Worm (Caenorhabditis elegans) whole organism, dauer: ENCODE data around the gene tsp-8.

ENCODE experiments used
- unc-62 ChIP-seq: sonication (generic microtip); optimal IDR thresholded peaks from 2 replicates; lab custom pipeline; 2017; ENCODE audit warnings: missing biosample characterization, missing genetic modification reagents, missing genetic modification characterization

Gene tsp-8

DNA sequence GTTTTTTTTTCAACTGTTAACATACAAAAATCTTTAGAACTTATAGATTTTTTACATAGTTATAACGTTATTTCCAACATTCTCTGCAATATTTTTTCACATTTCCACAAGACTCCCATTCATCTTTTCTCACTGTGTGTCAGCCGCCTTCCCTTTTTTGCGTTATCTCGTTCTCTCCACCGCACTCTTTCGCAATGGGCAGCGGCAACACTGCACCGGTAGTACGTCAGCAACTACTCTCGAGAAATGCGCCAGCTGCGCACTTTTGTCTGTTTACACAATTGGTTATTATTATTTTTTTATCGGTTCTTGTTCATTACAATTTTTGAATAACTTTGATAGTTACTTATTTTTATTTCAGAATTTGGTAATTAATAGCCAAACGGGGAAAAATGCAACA is 17.6 kb upstream of the tsp-8 start, which contains the start of gene C05G5.2:
Gene C05G5.2, plus strand, starts transcription at position 356 of the 400 bp plus-strand sequence.
- TF ChIP-seq unc-62 (GFP tag; lab: Kevin White, UChicago) = no peak

DNA sequence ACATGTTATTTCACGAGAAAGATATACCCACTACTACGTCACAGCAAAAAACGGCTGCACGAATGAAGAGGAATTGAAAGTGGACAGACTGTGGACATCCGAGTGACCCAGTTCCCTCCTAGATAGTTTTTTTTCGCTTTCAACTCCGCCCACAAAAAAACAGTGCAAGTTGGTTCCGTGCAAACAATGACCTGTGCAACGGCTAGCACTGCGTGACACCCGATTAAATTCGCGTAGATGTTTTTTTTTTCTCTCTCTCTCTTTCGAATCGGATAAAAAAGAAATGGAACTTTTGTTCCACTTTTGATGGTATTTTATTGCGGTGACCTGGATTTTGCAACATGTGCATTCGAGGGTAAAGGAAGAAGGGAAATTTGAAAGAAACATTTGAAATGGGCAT is 15.9 kb upstream of the tsp-8 start:
- no peak for TF ChIP-seq unc-62 (GFP tag; lab: Kevin White, UChicago)

DNA sequence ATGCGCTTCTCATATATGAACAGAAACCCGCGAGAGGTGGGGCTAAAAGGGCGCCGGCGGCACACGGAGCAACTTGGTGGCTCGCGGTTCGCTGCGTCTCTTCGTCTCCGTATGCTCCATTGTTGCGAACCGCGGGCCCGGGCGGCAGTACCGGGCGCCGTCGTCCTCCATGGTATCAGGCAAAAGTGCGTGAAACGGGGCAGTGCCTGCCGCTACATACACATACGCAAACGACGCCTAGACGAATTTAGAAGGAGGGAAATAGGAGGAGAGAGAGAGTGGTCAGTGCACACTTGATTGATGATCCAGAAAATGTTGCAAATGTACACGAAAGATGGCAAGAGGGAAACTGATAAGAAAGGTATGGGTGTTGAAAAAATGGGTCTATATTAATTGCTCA is 15.2 kb upstream of the tsp-8 start:
- TF ChIP-seq unc-62 (GFP tag; lab: Kevin White, UChicago) = no peak

DNA sequence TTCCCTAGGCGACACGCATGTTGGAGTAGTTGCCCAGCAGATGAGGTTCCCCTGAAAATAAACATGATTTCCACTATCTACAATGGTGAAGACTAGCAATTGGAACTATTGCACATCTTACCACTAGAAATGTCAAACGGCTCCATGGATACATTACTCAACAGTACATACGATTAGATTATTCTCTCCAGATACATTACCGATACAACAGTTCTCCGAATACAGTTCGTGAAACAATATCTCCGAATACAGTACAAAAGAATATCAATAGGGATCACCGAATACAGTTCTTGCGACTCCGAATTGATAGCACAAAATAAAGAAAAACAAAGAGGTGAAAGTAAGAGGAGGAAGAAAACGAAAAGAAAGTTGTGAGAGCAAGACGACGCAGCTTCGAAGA is 14.5 kb upstream of the tsp-8 start, which contains the start of gene C05G5.7:
Gene C05G5.7, minus strand, starts transcription at position 1 of the 400 bp plus-strand sequence.
- TF ChIP-seq unc-62 (GFP tag; lab: Kevin White, UChicago) = no peak

DNA sequence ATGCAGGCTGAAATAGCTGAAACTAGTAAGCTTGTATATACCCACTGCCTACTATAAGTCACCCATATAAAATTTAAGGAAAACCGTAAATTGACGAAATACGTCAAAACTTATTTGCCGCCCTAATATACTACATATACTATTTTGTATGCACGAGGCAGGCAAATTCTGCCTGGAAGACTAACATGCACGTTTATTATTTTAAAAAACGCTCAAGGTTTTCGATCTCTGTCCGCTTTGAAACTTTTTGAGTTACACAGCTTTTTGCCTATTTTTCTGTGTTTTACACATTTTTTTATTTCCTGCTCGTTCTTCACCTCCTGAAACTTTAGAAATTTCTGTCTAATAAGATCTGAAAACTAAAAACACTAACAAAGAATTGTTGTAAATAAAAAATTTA is 13.9 kb upstream of the tsp-8 start:
- TF ChIP-seq unc-62 (GFP tag; lab: Kevin White, UChicago) = no peak

DNA sequence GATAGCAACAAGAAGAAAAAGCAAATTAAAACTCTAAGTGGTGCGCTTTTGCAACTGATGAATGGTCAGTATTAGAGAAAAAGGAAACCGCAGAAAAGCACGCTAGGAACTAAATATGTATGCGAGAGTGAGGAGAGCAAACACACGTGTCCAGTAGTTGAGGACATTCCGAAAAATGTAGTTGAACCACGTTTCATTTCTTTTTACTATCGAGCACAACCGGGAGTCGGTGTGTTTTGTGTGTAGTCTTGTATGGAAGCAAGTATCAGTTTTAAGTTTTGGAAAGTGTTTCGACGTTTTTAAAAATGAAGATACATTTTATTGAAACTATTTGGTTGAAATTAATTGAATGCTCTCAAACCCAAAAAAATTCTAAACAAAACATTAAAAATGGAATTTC is 10.7 kb upstream of the tsp-8 start, which contains the start of gene C05G5.1:
Gene C05G5.1, minus strand, starts transcription at position 101 of the 400 bp plus-strand sequence.
- no peak for TF ChIP-seq unc-62 (GFP tag; lab: Kevin White, UChicago)

DNA sequence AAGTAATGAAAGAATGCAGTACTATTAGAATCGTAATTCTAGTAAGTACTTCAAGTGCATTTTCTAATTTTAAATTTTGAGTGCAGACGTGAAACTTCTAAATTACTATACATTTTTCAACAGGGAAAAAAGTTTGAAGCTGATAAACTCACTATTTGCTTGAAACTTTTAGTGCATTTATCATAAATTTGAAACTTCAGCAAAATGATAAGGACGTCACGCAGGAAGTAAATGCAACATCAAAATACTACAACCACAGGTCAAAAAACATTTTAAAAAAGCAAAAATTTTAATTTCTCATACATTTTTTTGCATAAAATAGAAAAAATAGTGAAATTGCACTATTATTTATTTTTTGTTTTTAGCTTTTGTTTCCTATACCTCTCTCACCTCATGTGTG is 10.2 kb upstream of the tsp-8 start:
- TF ChIP-seq unc-62 (GFP tag; lab: Kevin White, UChicago) = no peak

DNA sequence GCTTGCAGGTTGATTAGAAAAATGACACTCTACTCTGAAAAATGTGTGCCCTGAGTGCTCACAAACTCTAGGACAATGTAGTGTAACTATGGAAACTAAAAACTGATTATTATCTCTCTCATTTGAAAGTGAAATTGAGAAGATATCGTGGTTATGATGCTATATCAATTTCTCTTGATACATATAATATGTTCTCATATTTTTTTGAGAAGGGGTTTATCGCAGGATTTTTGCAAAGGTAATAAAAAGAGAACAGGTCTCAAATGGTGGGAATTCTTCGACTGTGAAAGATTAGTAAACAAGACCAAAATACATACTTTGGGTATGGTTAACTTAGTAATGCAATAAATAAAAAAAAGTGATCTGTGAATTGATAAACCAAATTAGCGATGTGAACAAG is 8.3 kb upstream of the tsp-8 start:
- TF ChIP-seq unc-62 (GFP tag; lab: Kevin White, UChicago) = no peak

DNA sequence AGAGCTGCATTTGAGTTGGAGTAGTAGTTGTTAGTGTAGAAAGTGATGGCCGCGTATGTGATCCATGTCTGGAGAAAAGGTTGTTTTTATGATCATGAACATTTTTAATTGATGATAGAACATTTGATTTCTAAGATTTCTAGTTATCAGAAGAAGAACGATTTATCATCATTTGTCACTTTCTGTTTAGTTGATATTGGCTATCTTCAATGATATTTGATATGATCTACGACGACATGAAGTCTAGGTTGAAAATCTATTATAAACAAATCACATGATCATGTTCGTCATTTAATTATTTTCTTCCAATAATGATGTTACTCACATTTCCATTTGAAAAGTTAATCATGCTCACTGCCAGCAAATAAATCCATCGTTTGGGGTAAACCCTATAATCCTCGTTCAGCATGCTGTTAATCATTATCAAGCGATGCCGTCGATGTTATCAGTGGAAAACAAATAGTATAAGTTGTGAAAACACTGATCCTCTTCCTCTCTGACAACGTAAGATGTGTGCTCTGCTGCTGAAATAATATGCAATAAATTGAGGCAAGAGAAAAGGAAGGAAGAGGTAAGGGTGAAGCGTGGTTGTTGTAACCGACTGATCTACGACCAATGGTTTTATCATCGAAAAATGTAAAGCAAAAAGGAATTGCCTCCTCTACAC is 7.8 kb upstream of the tsp-8 start:
- TF ChIP-seq unc-62 (GFP tag; lab: Kevin White, UChicago) = no peak

DNA sequence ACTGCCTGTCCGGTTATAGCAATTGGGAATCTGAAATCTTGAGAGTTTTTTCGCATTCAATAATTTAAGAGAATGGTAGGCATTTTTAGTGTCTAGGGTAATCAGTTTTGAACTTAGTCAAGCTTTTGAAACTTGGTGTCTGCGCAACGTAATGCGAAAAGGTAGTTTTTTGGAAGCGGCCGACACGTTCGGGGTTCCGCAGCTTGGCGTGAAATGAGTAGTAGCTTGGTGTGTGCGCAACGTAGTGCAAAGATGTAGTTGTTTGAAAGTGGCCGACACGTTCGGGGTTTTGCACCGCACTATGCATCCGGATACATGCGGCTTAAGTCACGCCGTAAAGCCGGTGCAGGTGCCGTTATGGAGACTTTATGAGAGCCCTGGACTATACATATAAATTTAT is 6.9 kb upstream of the tsp-8 start:
- TF ChIP-seq unc-62 (GFP tag; lab: Kevin White, UChicago) = no peak

DNA sequence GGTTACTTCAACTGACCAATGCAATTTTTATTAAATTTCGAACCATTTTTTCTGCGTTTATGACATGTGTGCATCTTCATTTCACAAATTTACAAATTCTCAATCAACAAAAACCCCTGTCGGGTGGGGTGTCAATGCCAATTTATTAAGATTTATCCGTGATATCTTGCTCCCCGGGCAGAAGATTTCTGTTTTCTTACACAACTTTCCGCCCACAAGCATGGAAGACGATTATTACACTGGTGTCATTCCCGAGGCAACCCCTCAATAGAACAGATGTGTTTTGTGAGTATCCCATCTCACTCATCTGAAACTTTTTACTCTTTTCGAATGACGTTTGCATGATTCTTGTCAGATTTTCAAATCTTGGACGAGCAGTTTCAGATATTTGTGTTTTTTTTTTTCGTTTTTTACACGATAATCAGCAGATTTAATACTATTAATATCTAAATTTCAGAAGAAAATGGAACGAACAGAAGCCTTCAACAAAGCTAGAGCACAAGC is 2.6 kb upstream of the tsp-8 start, which contains the start of gene F33C8.4:
Gene F33C8.4, plus strand, starts transcription at position 454 of the 504 bp plus-strand sequence.
- no peak for TF ChIP-seq unc-62 (GFP tag; lab: Kevin White, UChicago)

DNA sequence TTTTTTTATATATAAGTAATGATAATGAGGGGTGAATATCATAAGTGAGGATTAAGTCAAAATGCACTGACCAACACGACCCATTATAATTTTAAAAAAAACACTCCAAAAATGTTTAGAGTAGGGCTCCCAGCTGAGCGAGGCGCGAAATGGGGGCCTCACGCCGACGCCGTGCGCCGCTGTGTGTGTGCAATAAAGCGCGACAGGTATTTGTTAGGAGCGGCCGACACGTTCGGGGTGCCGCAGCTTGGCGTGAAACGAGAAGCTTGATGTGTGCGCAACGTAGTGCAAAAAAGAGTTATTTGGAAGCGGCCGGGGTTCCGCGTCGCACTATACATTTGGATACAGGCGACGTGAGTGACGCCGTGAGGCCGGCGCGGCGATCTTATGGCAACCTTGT is 4.4 kb downstream of the tsp-8 start:
- no peak for TF ChIP-seq unc-62 (GFP tag; lab: Kevin White, UChicago)

DNA sequence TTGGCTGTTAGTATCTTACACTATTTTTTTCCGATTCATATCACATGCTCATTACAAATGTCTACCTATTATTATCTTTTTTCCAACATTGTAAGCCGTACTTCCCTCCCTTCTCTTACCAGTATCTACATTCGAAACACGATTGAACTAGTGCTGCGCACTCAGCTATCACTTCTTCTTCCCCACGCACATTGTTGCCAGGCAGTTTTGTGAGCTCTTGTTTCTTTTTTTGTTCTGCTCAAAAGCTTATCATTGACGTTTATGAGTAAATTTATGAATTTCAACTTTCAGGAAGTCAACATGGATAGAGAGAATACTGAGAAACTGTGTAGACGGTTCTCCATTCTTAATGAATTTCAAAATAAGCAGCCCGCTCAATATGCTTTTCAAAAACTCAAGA is 8.2 kb downstream of the tsp-8 start, which contains the start of gene F33C8.2:
Gene F33C8.2, plus strand, starts transcription at position 301 of the 400 bp plus-strand sequence.
- TF ChIP-seq unc-62 (GFP tag; lab: Kevin White, UChicago) = no peak

DNA sequence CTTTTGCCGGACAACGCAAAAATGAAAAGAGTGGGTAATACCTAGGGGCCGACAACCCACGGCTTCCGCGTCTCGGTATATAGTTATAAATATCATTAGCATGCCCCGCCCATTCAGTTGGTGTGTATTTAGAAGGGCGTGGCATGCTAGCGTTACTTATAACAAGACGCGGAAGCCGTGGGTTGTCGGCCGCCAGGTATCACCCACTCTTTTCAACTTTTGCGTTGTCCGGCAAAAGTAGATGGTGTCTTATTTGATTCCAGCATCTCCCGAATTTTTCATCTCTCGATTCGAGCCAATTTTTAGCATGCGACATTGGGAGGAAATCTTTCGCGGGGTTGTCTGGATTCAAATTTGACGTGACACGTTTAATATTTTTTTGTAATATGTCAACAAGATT is 11.5 kb downstream of the tsp-8 start:
- no peak for TF ChIP-seq unc-62 (GFP tag; lab: Kevin White, UChicago)

DNA sequence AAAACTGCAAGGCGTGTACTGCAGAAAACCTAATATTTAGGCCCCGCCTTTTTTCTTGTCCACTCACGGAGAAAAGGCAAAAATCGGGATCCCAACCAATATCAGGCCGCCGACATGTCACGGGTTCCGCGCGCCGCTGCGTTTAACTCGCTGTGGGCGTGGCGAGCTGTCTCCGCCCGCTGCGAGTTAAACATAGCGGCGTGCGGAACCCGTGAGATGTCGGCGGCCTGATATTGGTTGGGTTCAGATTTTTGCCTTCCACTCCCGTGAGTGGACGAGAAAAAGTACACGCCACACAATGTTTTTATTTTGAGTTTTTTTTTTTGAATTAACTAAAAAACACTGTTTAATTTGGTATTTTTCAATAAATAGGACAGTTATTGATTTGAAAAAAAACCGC is 13.8 kb downstream of the tsp-8 start:
- TF ChIP-seq unc-62 (GFP tag; lab: Kevin White, UChicago) = no peak

DNA sequence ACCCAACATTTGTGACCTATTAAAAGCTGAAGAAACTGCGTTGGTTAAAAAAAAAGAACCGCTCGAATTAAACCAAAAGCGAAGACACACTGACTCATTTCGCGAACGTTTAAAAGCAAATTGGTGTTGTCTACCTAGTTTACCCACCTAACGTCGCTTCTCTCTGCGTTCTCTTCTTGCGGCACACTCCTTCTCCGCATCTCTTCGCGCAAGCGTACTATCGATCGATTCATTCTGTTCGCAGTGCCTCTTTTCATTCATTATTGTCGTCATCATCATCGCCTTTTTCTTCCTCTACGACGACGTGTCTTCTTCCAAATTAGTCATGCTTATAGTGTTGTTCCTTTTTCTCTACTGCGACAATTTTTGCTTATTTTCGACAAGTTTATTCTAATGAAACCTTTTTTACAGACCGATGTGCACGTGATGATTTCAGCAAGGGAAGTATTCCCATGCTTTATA is 18.1 kb downstream of the tsp-8 start, which contains the start of gene atrn-1:
Gene atrn-1, plus strand, starts transcription at position 412 of the 462 bp plus-strand sequence.
- no peak for TF ChIP-seq unc-62 (GFP tag; lab: Kevin White, UChicago)

DNA sequence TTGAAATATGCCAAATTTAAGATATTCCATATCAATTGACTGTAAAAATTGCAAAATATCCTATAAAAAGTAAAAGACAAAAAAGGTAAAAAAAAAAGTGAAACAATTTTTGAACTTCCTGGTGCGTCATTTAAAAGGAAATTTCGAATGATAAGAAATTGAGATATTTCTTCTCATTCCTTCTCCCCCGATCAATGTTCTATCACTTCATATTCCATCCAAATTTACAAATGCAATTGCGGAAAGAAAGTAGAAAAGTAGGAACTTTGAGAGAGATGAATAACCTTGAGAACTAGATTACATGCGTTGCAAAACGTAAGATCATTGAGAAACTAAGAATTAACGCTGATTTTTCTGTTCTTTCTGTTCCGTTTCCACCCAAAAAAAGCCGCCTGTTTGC is 19.7 kb downstream of the tsp-8 start:
- no peak for TF ChIP-seq unc-62 (GFP tag; lab: Kevin White, UChicago)
